Fruit fly (Drosophila melanogaster): ENCODE results near the gene AdoR.
A peak's percentile ranks its signal among the peaks of the same experiment; 100 is the strongest.

Gene AdoR

dm6 chr3R:30164162-30164561 is 14.8 kb upstream of the AdoR start:
- TF ChIP-seq Myc (optimal IDR thresholded peaks at IDR 0.05) (no peak), fru (GFP tag; optimal IDR thresholded peaks at IDR 0.05) (peak; percentile 15), foxo (GFP tag; optimal IDR thresholded peaks at IDR 0.05) (peak in 1 of 2 experiments; percentile 22), h (GFP tag; optimal IDR thresholded peaks at IDR 0.05) (peak; percentile 15)

- TF ChIP-seq N (GFP tag; optimal IDR thresholded peaks at IDR 0.05) (no peak), OdsH (GFP tag; optimal IDR thresholded peaks at IDR 0.05) (no peak), CG9705 (GFP tag; optimal IDR thresholded peaks at IDR 0.05) (no peak), ey (GFP tag; optimal IDR thresholded peaks at IDR 0.05) (no peak), Vsx2 (GFP tag; optimal IDR thresholded peaks at IDR 0.05; ENCODE audit: partially characterized antibody) (no peak), HLH106 (tag; optimal IDR thresholded peaks at IDR 0.05) (no peak), Jra (GFP tag; optimal IDR thresholded peaks at IDR 0.05) (no peak)
Measured at dm6 chr3R:30163228-30163627, 13.8 kb upstream of the AdoR start.

dm6 chr3R:30160312-30160942 is 11.0 kb upstream of the AdoR start, which contains the start of gene CG11498:
Gene CG11498 (minus strand): TSS chr3R:30160473.
- TF ChIP-seq Dif (GFP tag; optimal IDR thresholded peaks at IDR 0.05; ENCODE audit: partially characterized antibody), result peak; percentile 44
- TF ChIP-seq dl (GFP tag; optimal IDR thresholded peaks at IDR 0.05; ENCODE audit: insufficient read depth in 1 of 2, partially characterized antibody in 2 of 2), result peak; percentile 4 to 32
- TF ChIP-seq usp (GFP tag; optimal IDR thresholded peaks at IDR 0.05), result no peak
- TF ChIP-seq fru (GFP tag; optimal IDR thresholded peaks at IDR 0.05), result peak; percentile 15

DNA sequence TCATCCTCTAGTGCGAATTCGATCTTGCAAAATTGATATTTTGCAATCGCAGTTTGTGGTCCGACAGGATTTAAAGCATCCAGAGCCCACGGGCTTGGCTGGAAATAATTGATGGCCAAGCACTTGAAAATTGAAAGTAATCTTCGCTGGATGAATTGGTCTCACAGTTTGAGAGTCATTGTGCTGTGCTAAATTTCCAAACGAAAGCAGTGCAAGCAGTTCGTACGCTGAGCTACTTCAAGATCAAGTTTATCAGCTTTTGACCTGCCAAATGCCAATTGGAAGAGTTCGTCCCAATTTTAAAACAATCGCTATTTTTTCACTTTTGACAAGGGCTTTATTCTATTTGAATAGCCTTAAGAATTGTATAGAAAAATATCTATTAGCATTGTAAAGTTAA is 4.5 kb upstream of the AdoR start:
- no peak for TF ChIP-seq Dfd (GFP tag; optimal IDR thresholded peaks at IDR 0.05)
- peak; percentile 34 for TF ChIP-seq Myc (optimal IDR thresholded peaks at IDR 0.05)

DNA sequence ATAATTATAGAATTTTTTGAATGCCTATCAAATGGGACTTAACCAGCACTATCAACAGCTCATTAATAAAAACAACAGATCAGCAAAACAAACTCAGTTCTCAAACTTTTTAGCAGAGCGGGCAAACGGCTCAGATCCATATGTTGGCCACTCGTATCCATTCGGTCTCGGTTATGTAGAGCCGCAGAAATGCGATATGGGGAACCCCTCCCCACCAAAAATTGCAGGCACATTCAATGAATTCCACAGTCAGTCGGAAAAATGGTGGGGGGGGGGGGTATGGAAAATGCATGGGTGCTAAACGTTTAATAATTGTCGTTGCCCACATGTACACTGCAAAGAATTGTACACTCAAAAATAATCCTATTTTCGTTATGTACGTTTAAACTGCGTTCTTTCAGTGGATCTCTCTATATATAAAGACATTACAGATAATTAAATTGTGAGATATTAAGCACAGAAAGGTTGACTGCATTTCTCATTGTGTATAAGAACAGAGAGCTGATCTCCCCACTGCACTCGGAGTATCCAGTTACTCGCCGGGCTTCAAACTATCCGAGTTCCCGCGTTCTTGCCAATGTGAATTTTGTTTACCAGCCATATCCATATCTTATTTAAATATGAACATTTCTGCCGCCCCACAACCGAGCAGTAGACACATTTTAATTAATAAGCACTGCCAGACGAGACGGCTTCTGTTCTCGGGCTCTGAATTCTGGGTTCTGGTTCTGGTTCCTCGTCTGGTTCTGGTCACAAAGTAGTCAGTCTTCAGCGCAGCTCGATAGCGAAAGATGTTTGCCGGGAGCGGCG is 2.1 kb upstream of the AdoR start, which contains the start of gene CG15529:
Gene CG15529 (plus strand): TSS at position 760 of the 810 bp plus-strand sequence.
- TF ChIP-seq rgr (GFP tag; optimal IDR thresholded peaks at IDR 0.05) (peak; percentile 30), h (GFP tag; optimal IDR thresholded peaks at IDR 0.05) (peak; percentile 57), foxo (GFP tag; optimal IDR thresholded peaks at IDR 0.05) (peak in 1 of 2 experiments; percentile 1), Rel (GFP tag; optimal IDR thresholded peaks at IDR 0.05) (no peak), Rel (tag; optimal IDR thresholded peaks at IDR 0.05) (peak; percentile 11), lola (GFP tag; optimal IDR thresholded peaks at IDR 0.05) (no peak), dmrt93B (GFP tag; optimal IDR thresholded peaks at IDR 0.05) (no peak), HLH106 (tag; optimal IDR thresholded peaks at IDR 0.05) (peak; percentile 39), ey (GFP tag; optimal IDR thresholded peaks at IDR 0.05) (peak; percentile 26)

DNA sequence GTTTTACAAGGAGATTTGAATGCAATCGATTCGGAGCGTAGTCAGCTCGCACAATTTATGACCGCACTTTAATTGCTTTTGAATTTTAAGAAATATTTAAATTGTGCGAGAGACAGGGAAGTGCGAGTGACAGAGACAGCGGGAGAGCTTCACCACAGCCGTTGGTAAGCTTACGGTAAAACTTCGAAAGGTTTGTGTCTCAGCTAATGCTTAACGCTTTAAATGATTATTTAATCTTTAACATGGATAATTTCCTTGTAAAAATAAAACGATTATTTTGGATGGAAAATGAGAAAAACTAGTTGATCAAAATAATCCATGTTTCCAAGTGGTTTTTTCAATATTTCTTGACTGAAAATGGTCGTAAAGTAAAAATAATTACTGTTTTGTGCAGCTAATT is 1.2 kb upstream of the AdoR start:
- TF ChIP-seq brk (GFP tag; optimal IDR thresholded peaks at IDR 0.05) (no peak), Myc (optimal IDR thresholded peaks at IDR 0.05) (peak; percentile 8), CG9705 (GFP tag; optimal IDR thresholded peaks at IDR 0.05) (no peak)

DNA sequence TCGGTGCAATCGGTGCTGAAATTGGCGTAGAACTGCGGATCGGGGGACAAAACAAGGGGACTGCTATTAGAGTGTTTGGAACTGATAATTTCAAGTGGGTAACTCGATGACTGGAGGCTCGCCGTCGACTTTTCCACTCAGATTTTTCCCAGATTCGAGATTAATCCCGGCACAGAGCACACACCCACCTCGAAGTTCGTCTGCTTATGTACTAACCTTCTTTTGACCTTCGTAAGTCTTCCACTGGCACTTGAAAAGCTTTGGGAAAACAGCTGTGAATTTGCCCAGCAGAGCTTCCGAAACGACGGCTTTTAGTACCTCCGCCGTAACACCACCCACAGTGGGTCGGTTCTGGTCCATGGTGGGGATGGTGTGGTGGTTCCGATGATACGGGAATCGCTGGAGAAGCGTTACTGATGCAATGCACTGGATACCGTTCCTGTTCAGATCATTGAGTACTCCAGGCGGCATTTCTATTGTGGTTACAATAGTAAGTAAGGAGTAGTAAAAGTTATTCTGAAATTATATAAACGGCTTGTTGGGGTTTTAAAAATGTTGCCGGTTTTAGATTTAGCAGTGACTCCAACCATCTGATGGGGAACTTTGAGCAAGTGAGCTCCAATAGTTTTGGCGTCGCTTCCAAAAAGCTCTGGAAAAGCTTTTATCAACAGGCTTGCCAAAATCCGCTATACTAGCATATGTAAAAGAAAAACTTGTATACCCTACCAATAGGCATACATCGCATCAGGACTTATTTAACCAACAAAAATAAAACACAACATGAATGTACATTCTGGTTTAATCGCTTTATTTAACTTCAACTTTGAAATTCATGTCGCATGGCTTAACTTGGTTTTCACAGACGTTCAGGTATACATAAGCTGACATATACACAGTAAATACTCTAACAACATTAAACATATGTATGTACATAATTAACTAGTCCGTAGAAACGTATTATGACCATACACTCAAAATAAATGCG is 15.1 kb downstream of the AdoR start, which contains the start of gene Tpi:
Gene Tpi (minus strand): TSS at position 537 of the 985 bp plus-strand sequence.
- no peak for TF ChIP-seq HLH106 (tag; optimal IDR thresholded peaks at IDR 0.05)
- TF ChIP-seq Hr83 (GFP tag; optimal IDR thresholded peaks at IDR 0.05; ENCODE audit: poor library complexity, severe bottlenecking), result peak; percentile 29
- TF ChIP-seq Jra (GFP tag; optimal IDR thresholded peaks at IDR 0.05), result no peak
- TF ChIP-seq foxo (GFP tag; optimal IDR thresholded peaks at IDR 0.05), result peak in 1 of 2 experiments; percentile 58
- TF ChIP-seq rgr (GFP tag; optimal IDR thresholded peaks at IDR 0.05), result peak; percentile 66
- TF ChIP-seq Myc (optimal IDR thresholded peaks at IDR 0.05), result peak; percentile 84
- TF ChIP-seq Dfd (GFP tag; optimal IDR thresholded peaks at IDR 0.05), result no peak
- TF ChIP-seq psq (GFP tag; optimal IDR thresholded peaks at IDR 0.05), result peak; percentile 58
- peak; percentile 65 for TF ChIP-seq br (GFP tag; optimal IDR thresholded peaks at IDR 0.05)
- peak; percentile 52 for TF ChIP-seq ey (GFP tag; optimal IDR thresholded peaks at IDR 0.05)
- no peak for TF ChIP-seq GATAd (GFP tag; optimal IDR thresholded peaks at IDR 0.05)
- TF ChIP-seq OdsH (GFP tag; optimal IDR thresholded peaks at IDR 0.05), result peak; percentile 53
- TF ChIP-seq fru (GFP tag; optimal IDR thresholded peaks at IDR 0.05), result peak; percentile 60
- no peak for TF ChIP-seq brk (GFP tag; optimal IDR thresholded peaks at IDR 0.05)
